Worm (Caenorhabditis elegans) whole organism, L1 larva: ENCODE measurements around the gene csb-1.

Source experiments
- lin-13 ChIP-seq: fragments of 150-350 bp; optimal IDR thresholded peaks from 2 replicates; lab custom pipeline; 2014; ENCODE audit warnings: missing biosample characterization, missing genetic modification reagents, missing genetic modification characterization
- lin-35 ChIP-seq, 2 experiments: fragments of 150-350 bp; optimal IDR thresholded peaks; 2 replicates each; lab custom pipeline; 2014; ENCODE audit warnings: missing biosample characterization in 2 of 2, missing genetic modification characterization in 2 of 2, missing genetic modification reagents in 2 of 2
- nhr-76 ChIP-seq: sonication (generic microtip); optimal IDR thresholded peaks from 2 replicates; lab custom pipeline; 2017; ENCODE audit warnings: missing biosample characterization, missing genetic modification characterization
- skn-1 ChIP-seq: fragments of 150-350 bp; optimal IDR thresholded peaks from 2 replicates; lab custom pipeline; 2014; ENCODE audit warnings: missing biosample characterization, missing genetic modification characterization
- tbx-2 ChIP-seq: sonication (generic microtip); optimal IDR thresholded peaks from 2 replicates; lab custom pipeline; 2016; ENCODE audit warnings: missing genetic modification characterization, missing compliant biosample characterization

ce11 chrX:15826866-15827265, 38.9 kb downstream of the csb-1 start, which contains the start of gene Y7A5A.9:
- TF ChIP-seq nhr-76 (tag; lab: Kevin White, UChicago) (no peak), lin-13 (no peak), skn-1 (no peak), tbx-2 (tag; lab: Kevin White, UChicago) (no peak), lin-35 (GFP tag; optimal IDR thresholded peaks at IDR 0.05; lab: Kevin White, UChicago) (no peak)
